Worm (Caenorhabditis elegans) whole organism, late embryonic: ENCODE results near the gene mlt-4.

ENCODE experiments used
- C08G9.2 ChIP-seq: sonication (generic microtip); optimal IDR thresholded peaks from 2 replicates; lab custom pipeline; 2016; ENCODE audit warnings: mild to moderate bottlenecking, missing genetic modification characterization, moderate library complexity, missing compliant biosample characterization
- C38D4.7 ChIP-seq: fragments of 200-800 bp; sonication (Bioruptor generic); optimal IDR thresholded peaks from 2 replicates; lab custom pipeline; 2018; ENCODE audit warnings: mild to moderate bottlenecking, missing genetic modification characterization, moderate library complexity, missing compliant biosample characterization
- T23F11.4 ChIP-seq: fragments of 200-800 bp; sonication (Bioruptor generic); optimal IDR thresholded peaks from 2 replicates; lab custom pipeline; 2018; ENCODE audit warnings: mild to moderate bottlenecking, missing genetic modification characterization, missing compliant biosample characterization
- ahr-1 ChIP-seq: sonication (generic microtip); optimal IDR thresholded peaks from 2 replicates; lab custom pipeline; 2016; ENCODE audit warnings: missing genetic modification characterization, missing compliant biosample characterization
- ceh-14 ChIP-seq: sonication (generic microtip); optimal IDR thresholded peaks from 2 replicates; lab custom pipeline; 2016; ENCODE audit warnings: missing genotype, missing genetic modification characterization, missing compliant biosample characterization
- ceh-18 ChIP-seq: sonication (generic microtip); optimal IDR thresholded peaks from 2 replicates; lab custom pipeline; 2016; ENCODE audit warnings: missing genetic modification characterization, missing compliant biosample characterization
- ceh-30 ChIP-seq: fragments of 150-350 bp; optimal IDR thresholded peaks from 2 replicates; lab custom pipeline; 2014; ENCODE audit warnings: missing biosample characterization, missing genetic modification characterization
- ceh-31 ChIP-seq: sonication (generic microtip); optimal IDR thresholded peaks from 2 replicates; lab custom pipeline; 2016; ENCODE audit warnings: missing genetic modification characterization, missing compliant biosample characterization
- ceh-45 ChIP-seq: fragments of 200-800 bp; sonication (Bioruptor generic); IDR thresholded peaks from 2 replicates; pipeline ENCODE4 v1.3.6; 2022; ENCODE audit warnings: missing genetic modification reagents, missing genetic modification characterization, missing compliant biosample characterization
- ceh-6 ChIP-seq: fragments of 200-800 bp; sonication (Bioruptor generic); optimal IDR thresholded peaks from 2 replicates; lab custom pipeline; 2018; ENCODE audit warnings: mild to moderate bottlenecking, missing genetic modification characterization, missing compliant biosample characterization
- che-1 ChIP-seq: sonication (generic microtip); optimal IDR thresholded peaks from 2 replicates; lab custom pipeline; 2016; ENCODE audit warnings: mild to moderate bottlenecking, missing genetic modification characterization, missing compliant biosample characterization
- dmd-4 ChIP-seq: sonication (generic microtip); optimal IDR thresholded peaks from 2 replicates; lab custom pipeline; 2016; ENCODE audit warnings: borderline replicate concordance, missing genetic modification characterization, missing compliant biosample characterization
- elt-4 ChIP-seq: sonication (generic microtip); optimal IDR thresholded peaks from 2 replicates; lab custom pipeline; 2016; ENCODE audit warnings: missing genetic modification characterization, missing compliant biosample characterization
- eyg-1 ChIP-seq: sonication (generic microtip); optimal IDR thresholded peaks from 2 replicates; lab custom pipeline; 2016; ENCODE audit warnings: missing genotype, missing genetic modification characterization, missing compliant biosample characterization
- fax-1 ChIP-seq: sonication (generic microtip); optimal IDR thresholded peaks from 2 replicates; lab custom pipeline; 2016; ENCODE audit warnings: missing genotype, missing genetic modification characterization, missing compliant biosample characterization
- fkh-10 ChIP-seq: fragments of 150-350 bp; optimal IDR thresholded peaks from 2 replicates; lab custom pipeline; 2014; ENCODE audit warnings: missing biosample characterization, missing genetic modification reagents, missing genetic modification characterization
- fkh-6 ChIP-seq: sonication (generic microtip); optimal IDR thresholded peaks from 2 replicates; lab custom pipeline; 2016; ENCODE audit warnings: missing genetic modification characterization, missing compliant biosample characterization
- hlh-13 ChIP-seq: fragments of 200-800 bp; sonication (Bioruptor generic); optimal IDR thresholded peaks from 2 replicates; lab custom pipeline; 2018; ENCODE audit warnings: mild to moderate bottlenecking, missing genetic modification characterization, missing compliant biosample characterization
- hlh-30 ChIP-seq: sonication (generic microtip); optimal IDR thresholded peaks from 2 replicates; lab custom pipeline; 2017; ENCODE audit warnings: antibody characterized with exemption, missing genetic modification characterization, missing compliant biosample characterization; ENCODE audit not compliant: insufficient read depth
- hlh-6 ChIP-seq: sonication (generic microtip); optimal IDR thresholded peaks from 2 replicates; lab custom pipeline; 2016; ENCODE audit warnings: missing genotype, missing genetic modification characterization, missing compliant biosample characterization
- lim-6 ChIP-seq: sonication (generic microtip); optimal IDR thresholded peaks from 2 replicates; lab custom pipeline; 2016; ENCODE audit warnings: missing genetic modification characterization, missing compliant biosample characterization
- lin-11 ChIP-seq: fragments of 200-800 bp; sonication (Bioruptor generic); optimal IDR thresholded peaks from 2 replicates; lab custom pipeline; 2018; ENCODE audit warnings: mild to moderate bottlenecking, missing genetic modification characterization, missing compliant biosample characterization
- nhr-11 ChIP-seq: fragments of 150-350 bp; optimal IDR thresholded peaks from 2 replicates; lab custom pipeline; 2014; ENCODE audit warnings: missing biosample characterization, missing genetic modification characterization
- odd-2 ChIP-seq: sonication (generic microtip); optimal IDR thresholded peaks from 2 replicates; lab custom pipeline; 2017; ENCODE audit warnings: antibody characterized with exemption, mild to moderate bottlenecking, missing genetic modification characterization, missing compliant biosample characterization
- pag-3 ChIP-seq: sonication (generic microtip); optimal IDR thresholded peaks from 2 replicates; lab custom pipeline; 2016; ENCODE audit warnings: missing compliant biosample characterization, missing genetic modification characterization, borderline replicate concordance
- pax-1 ChIP-seq: fragments of 150-350 bp; optimal IDR thresholded peaks from 2 replicates; lab custom pipeline; 2014; ENCODE audit warnings: missing biosample characterization, missing genetic modification characterization
- pha-2 ChIP-seq: sonication (generic microtip); optimal IDR thresholded peaks from 2 replicates; lab custom pipeline; 2017; ENCODE audit warnings: mild to moderate bottlenecking, missing genetic modification characterization, missing compliant biosample characterization
- pha-4 ChIP-seq: fragments of 150-350 bp; optimal IDR thresholded peaks from 2 replicates; lab custom pipeline; 2018; ENCODE audit warnings: missing biosample characterization, missing genetic modification reagents, missing genetic modification characterization
- pqm-1 ChIP-seq: sonication (generic microtip); optimal IDR thresholded peaks from 2 replicates; lab custom pipeline; 2016; ENCODE audit warnings: missing genetic modification characterization, missing compliant biosample characterization
- pros-1 ChIP-seq: fragments of 150-350 bp; optimal IDR thresholded peaks from 2 replicates; lab custom pipeline; 2014; ENCODE audit warnings: missing biosample characterization, missing genetic modification reagents, missing genetic modification characterization
- ref-2 ChIP-seq: sonication (generic microtip); optimal IDR thresholded peaks from 2 replicates; lab custom pipeline; 2016; ENCODE audit warnings: missing genetic modification characterization, missing compliant biosample characterization
- rnt-1 ChIP-seq: sonication (generic microtip); optimal IDR thresholded peaks from 2 replicates; lab custom pipeline; 2016; ENCODE audit warnings: missing genetic modification characterization, missing compliant biosample characterization
- sdc-2 ChIP-seq: sonication (generic microtip); optimal IDR thresholded peaks from 2 replicates; lab custom pipeline; 2016; ENCODE audit warnings: missing genotype, missing genetic modification characterization, missing compliant biosample characterization
- sox-2 ChIP-seq: fragments of 200-800 bp; sonication (Bioruptor generic); IDR thresholded peaks from 2 replicates; pipeline ENCODE4 v1.3.6; 2022; ENCODE audit warnings: missing genetic modification reagents, missing genetic modification characterization, missing compliant biosample characterization
- syd-9 ChIP-seq: sonication (generic microtip); optimal IDR thresholded peaks from 2 replicates; lab custom pipeline; 2016; ENCODE audit warnings: mild to moderate bottlenecking, missing genetic modification characterization, moderate library complexity, missing compliant biosample characterization
- tbx-7 ChIP-seq: sonication (generic microtip); optimal IDR thresholded peaks from 2 replicates; lab custom pipeline; 2016; ENCODE audit warnings: missing genotype, missing genetic modification characterization, missing compliant biosample characterization
- ttx-3 ChIP-seq: sonication (generic microtip); optimal IDR thresholded peaks from 2 replicates; lab custom pipeline; 2016; ENCODE audit warnings: missing genetic modification reagents, missing genetic modification characterization, missing compliant biosample characterization
- unc-3 ChIP-seq, 2 experiments: fragments of 200-800 bp in 1 of 2; sonication (Bioruptor generic) in 1 of 2; sonication (generic microtip) in 1 of 2; conservative IDR thresholded peaks in 1 of 2; optimal IDR thresholded peaks in 1 of 2; 2 replicates each; pipeline versions ENCODE4 v1.3.6 to Lab custom; 2016 to 2022; ENCODE audit warnings: missing compliant biosample characterization in 2 of 2, missing genetic modification characterization in 2 of 2, missing genetic modification reagents in 1 of 2
- unc-42 ChIP-seq: sonication (generic microtip); optimal IDR thresholded peaks from 2 replicates; lab custom pipeline; 2016; ENCODE audit warnings: missing genotype, missing genetic modification characterization, missing compliant biosample characterization
- unc-55 ChIP-seq: sonication (generic microtip); optimal IDR thresholded peaks from 2 replicates; lab custom pipeline; 2017; ENCODE audit warnings: missing biosample characterization, missing genetic modification reagents, missing genetic modification characterization
- unc-86 ChIP-seq: sonication (generic microtip); optimal IDR thresholded peaks from 2 replicates; lab custom pipeline; 2016; ENCODE audit warnings: missing genetic modification characterization, missing compliant biosample characterization
- ztf-16 ChIP-seq: sonication (generic microtip); optimal IDR thresholded peaks from 2 replicates; lab custom pipeline; 2017; ENCODE audit warnings: missing genetic modification characterization, missing compliant biosample characterization

The mlt-4 gene

ce11 chrV:20289317-20289716 is at the start of gene mlt-4:
Gene mlt-4 (minus strand): TSS chrV:20289417.
- no peak for TF ChIP-seq unc-55 (GFP tag; lab: Kevin White, UChicago)
- no peak for TF ChIP-seq pag-3 (tag; lab: Kevin White, UChicago)
- TF ChIP-seq T23F11.4 (GFP tag; lab: Kevin White, UChicago) = no peak
- TF ChIP-seq pax-1 (tag; lab: Kevin White, UChicago) = no peak
- TF ChIP-seq dmd-4 = no peak
- TF ChIP-seq lin-11 (tag; lab: Kevin White, UChicago) = no peak
- no peak for TF ChIP-seq pros-1 (tag; lab: Kevin White, UChicago)
- TF ChIP-seq ceh-31 (tag; lab: Kevin White, UChicago) = no peak
- TF ChIP-seq rnt-1 (tag; lab: Kevin White, UChicago) = no peak
- no peak for TF ChIP-seq fkh-10 (GFP tag; lab: Kevin White, UChicago)
- TF ChIP-seq pha-2 = no peak
- no peak for TF ChIP-seq nhr-11
- no peak for TF ChIP-seq ceh-30 (tag; lab: Kevin White, UChicago)
- no peak for TF ChIP-seq syd-9
- TF ChIP-seq che-1 = no peak
- no peak for TF ChIP-seq pha-4
- no peak for TF ChIP-seq hlh-6 (tag; lab: Kevin White, UChicago)

ce11 chrV:20338870-20339269 is 49.7 kb upstream of the mlt-4 start:
- TF ChIP-seq ref-2 (tag; lab: Kevin White, UChicago) = no peak
- TF ChIP-seq unc-42 (tag; lab: Kevin White, UChicago) = peak; percentile 45

- TF ChIP-seq ceh-30 (tag; lab: Kevin White, UChicago) (no peak), ceh-14 (tag; lab: Kevin White, UChicago) (no peak), pax-1 (tag; lab: Kevin White, UChicago) (no peak), elt-4 (tag; lab: Kevin White, UChicago) (no peak), unc-42 (tag; lab: Kevin White, UChicago) (peak; percentile 38), eyg-1 (tag; lab: Kevin White, UChicago) (no peak), ahr-1 (tag; lab: Kevin White, UChicago) (no peak), unc-3 (GFP tag; conservative IDR thresholded peaks at IDR 0.05; lab: Robert Waterston, UW) (no peak), unc-3 (tag; optimal IDR thresholded peaks at IDR 0.05; lab: Kevin White, UChicago) (no peak)
Measured at ce11 chrV:20338020-20338419, 48.8 kb upstream of the mlt-4 start.

- TF ChIP-seq pha-4 (no peak), sdc-2 (tag; lab: Kevin White, UChicago) (no peak), pha-2 (no peak), hlh-13 (no peak), pag-3 (tag; lab: Kevin White, UChicago) (no peak), C38D4.7 (GFP tag; lab: Kevin White, UChicago) (no peak), che-1 (no peak), odd-2 (tag; lab: Kevin White, UChicago) (no peak), tbx-7 (tag; lab: Kevin White, UChicago) (no peak), pros-1 (tag; lab: Kevin White, UChicago) (no peak), ceh-31 (tag; lab: Kevin White, UChicago) (no peak), C08G9.2 (tag; lab: Kevin White, UChicago) (no peak), hlh-30 (tag; lab: Kevin White, UChicago) (no peak), fax-1 (no peak), dmd-4 (no peak)
Measured at ce11 chrV:20335264-20335663, 46.0 kb upstream of the mlt-4 start, which contains the start of gene Y38H6A.5. Gene Y38H6A.5 (minus strand): TSS chrV:20335364.

ce11 chrV:20325417-20325816 is 36.2 kb upstream of the mlt-4 start, which contains the start of gene Y38H6A.1:
Gene Y38H6A.1 (plus strand): TSS chrV:20325717.
- TF ChIP-seq pag-3 (tag; lab: Kevin White, UChicago) (no peak), ceh-18 (no peak), ztf-16 (tag; lab: Kevin White, UChicago) (no peak), pqm-1 (tag; lab: Kevin White, UChicago) (no peak), fkh-6 (tag; lab: Kevin White, UChicago) (no peak), C08G9.2 (tag; lab: Kevin White, UChicago) (no peak), C38D4.7 (GFP tag; lab: Kevin White, UChicago) (no peak), ref-2 (tag; lab: Kevin White, UChicago) (no peak), unc-3 (GFP tag; conservative IDR thresholded peaks at IDR 0.05; lab: Robert Waterston, UW) (no peak), unc-3 (tag; optimal IDR thresholded peaks at IDR 0.05; lab: Kevin White, UChicago) (no peak), ceh-45 (GFP tag; lab: Robert Waterston, UW) (no peak), che-1 (no peak), pha-4 (no peak), ceh-6 (GFP tag; lab: Kevin White, UChicago) (no peak), sox-2 (GFP tag; lab: Robert Waterston, UW) (no peak), ttx-3 (no peak), unc-86 (no peak), lim-6 (tag; lab: Kevin White, UChicago) (no peak)
